Fruit fly (Drosophila melanogaster): ENCODE measurements around the gene CG8353.
A peak's percentile ranks its signal among the peaks of the same experiment; 100 is the strongest.

Gene CG8353

DNA sequence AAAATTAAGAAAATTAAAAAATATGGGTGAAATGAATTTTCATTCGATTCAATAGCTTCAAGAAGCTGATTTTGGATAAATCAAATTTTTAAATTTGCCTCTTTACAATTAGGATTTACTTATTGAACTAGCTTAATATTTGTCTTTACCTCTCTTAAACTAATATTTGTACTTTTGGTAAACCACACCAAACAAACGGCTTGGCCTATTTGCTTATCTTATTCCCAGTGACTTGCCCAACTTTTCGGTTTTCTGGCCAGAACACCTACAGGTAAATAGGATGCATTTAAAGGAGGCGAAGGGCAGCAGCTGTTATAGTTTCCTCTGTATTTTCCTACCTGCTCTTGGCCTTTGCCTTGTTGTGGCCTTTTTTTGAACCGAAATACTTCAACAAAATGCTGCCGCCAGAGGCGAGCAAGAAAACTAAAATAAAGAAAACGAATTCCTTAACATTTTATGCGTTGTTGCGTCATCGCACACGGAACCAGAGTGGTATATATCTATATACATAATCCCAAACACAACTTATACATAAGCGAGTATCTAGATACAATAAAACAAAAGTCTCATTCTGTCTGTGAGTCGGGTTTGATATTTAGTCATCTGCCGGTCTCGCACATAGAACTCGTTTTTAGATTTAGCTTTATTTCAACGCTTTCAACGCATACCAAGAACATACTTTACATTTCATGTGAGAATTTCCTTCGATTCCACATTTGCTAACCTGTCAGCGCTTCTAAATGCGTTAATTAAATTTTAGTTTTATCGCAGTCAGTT, 47.9 kb upstream of the CG8353 start (continued):
- no peak for TF ChIP-seq CG10366 (GFP tag; IDR thresholded peaks at IDR 0.05)
- TF ChIP-seq Hey (tag; optimal IDR thresholded peaks at IDR 0.05): no peak
- peak; percentile 71 for TF ChIP-seq CG15479 (GFP tag; optimal IDR thresholded peaks at IDR 0.05)
- peak; percentile 57 for TF ChIP-seq CG33557 (GFP tag; optimal IDR thresholded peaks at IDR 0.05)
- no peak for TF ChIP-seq odd (GFP tag; optimal IDR thresholded peaks at IDR 0.05)
- no peak for TF ChIP-seq Ravus (GFP tag; IDR thresholded peaks at IDR 0.05)
- no peak for TF ChIP-seq CG31441 (GFP tag; IDR thresholded peaks at IDR 0.05)
- no peak for TF ChIP-seq p53 (GFP tag; optimal IDR thresholded peaks at IDR 0.05)
- peak; percentile 48 for TF ChIP-seq CG15601 (tag; optimal IDR thresholded peaks at IDR 0.05)
- TF ChIP-seq CG2199 (GFP tag; IDR thresholded peaks at IDR 0.05): peak; percentile 49; the same call in 1 of the 3 replicates
- TF ChIP-seq seq (GFP tag; IDR thresholded peaks at IDR 0.05): no peak
- no peak for TF ChIP-seq yki (optimal IDR thresholded peaks at IDR 0.05)
- no peak for TF ChIP-seq Mes4 (GFP tag; optimal IDR thresholded peaks at IDR 0.05)
- TF ChIP-seq org-1 (GFP tag; optimal IDR thresholded peaks at IDR 0.05): peak; percentile 13
- TF ChIP-seq CG4404 (GFP tag; IDR thresholded peaks at IDR 0.05): no peak
- peak; percentile 39 for TF ChIP-seq CG9727 (GFP tag; optimal IDR thresholded peaks at IDR 0.05)
- no peak for TF ChIP-seq CG11093 (GFP tag; IDR thresholded peaks at IDR 0.05)
- no peak for TF ChIP-seq crc (GFP tag; optimal IDR thresholded peaks at IDR 0.05)
- peak in 1 of 2 experiments; percentile 78 for TF ChIP-seq Pdp1 (GFP tag; optimal IDR thresholded peaks at IDR 0.05)
- TF ChIP-seq CG8290 (GFP tag; optimal IDR thresholded peaks at IDR 0.05): no peak
- TF ChIP-seq CG8290 (tag; optimal IDR thresholded peaks at IDR 0.05): peak in 1 of 2 experiments; percentile 27
- no peak for TF ChIP-seq CG10654 (GFP tag; optimal IDR thresholded peaks at IDR 0.05)
- TF ChIP-seq hb (GFP tag; IDR thresholded peaks at IDR 0.05; ENCODE audit: partially characterized antibody): no peak
- peak; percentile 32 for TF ChIP-seq exex (tag; optimal IDR thresholded peaks at IDR 0.05)
- TF ChIP-seq Med (GFP tag): peak; percentile 26
- TF ChIP-seq tin (GFP tag; optimal IDR thresholded peaks at IDR 0.05): no peak
- TF ChIP-seq CG8089 (GFP tag; optimal IDR thresholded peaks at IDR 0.05): no peak
- TF ChIP-seq CG4707 (GFP tag; optimal IDR thresholded peaks at IDR 0.05): no peak
- TF ChIP-seq bbx (GFP tag; IDR thresholded peaks at IDR 0.05; ENCODE audit: partially characterized antibody): no peak
- peak; percentile 10 for TF ChIP-seq CG12744 (GFP tag; optimal IDR thresholded peaks at IDR 0.05)
- TF ChIP-seq wdn (GFP tag; IDR thresholded peaks at IDR 0.05): no peak
- no peak for TF ChIP-seq zfh2 (GFP tag; optimal IDR thresholded peaks at IDR 0.05)
- TF ChIP-seq sug (tag; optimal IDR thresholded peaks at IDR 0.05): no peak
- TF ChIP-seq CG17568 (GFP tag; optimal IDR thresholded peaks at IDR 0.05): peak; percentile 14
- no peak for TF ChIP-seq Hsf (GFP tag; optimal IDR thresholded peaks at IDR 0.05)
- peak; percentile 1 for TF ChIP-seq HHEX (GFP tag; optimal IDR thresholded peaks at IDR 0.05)
- TF ChIP-seq TFAM (GFP tag; optimal IDR thresholded peaks at IDR 0.05): no peak
- no peak for TF ChIP-seq disco-r (GFP tag; optimal IDR thresholded peaks at IDR 0.05)
- no peak for TF ChIP-seq CG1832 (GFP tag; optimal IDR thresholded peaks at IDR 0.05)
- peak; percentile 27 for TF ChIP-seq gem (tag; optimal IDR thresholded peaks at IDR 0.05)
- no peak for TF ChIP-seq CG12104 (GFP tag; optimal IDR thresholded peaks at IDR 0.05)
- TF ChIP-seq Rfx (GFP tag; IDR thresholded peaks at IDR 0.05): no peak
- peak; percentile 73 for TF ChIP-seq zen (tag; optimal IDR thresholded peaks at IDR 0.05)
- TF ChIP-seq Sry-δ (GFP tag; optimal IDR thresholded peaks at IDR 0.05): no peak
- TF ChIP-seq CG14014 (GFP tag; IDR thresholded peaks at IDR 0.05): 0 out of 2 replicates have a peak, but pooled peaks have one; percentile 12
- TF ChIP-seq CG7745 (tag; optimal IDR thresholded peaks at IDR 0.05): peak; percentile 68
- TF ChIP-seq Kr (GFP tag; optimal IDR thresholded peaks at IDR 0.05): peak; percentile 47
- TF ChIP-seq CG16815 (GFP tag; optimal IDR thresholded peaks at IDR 0.05): no peak
- TF ChIP-seq Hr3 (GFP tag; optimal IDR thresholded peaks at IDR 0.05): no peak
- TF ChIP-seq CG2712 (tag; optimal IDR thresholded peaks at IDR 0.05): peak; percentile 16
- no peak for TF ChIP-seq CG11560 (tag; IDR thresholded peaks at IDR 0.05)

Measured in whole organism, embryonic.